Worm (Caenorhabditis elegans) whole organism, L1 larva: ENCODE data around the gene swm-1.

Experiments used
- mef-2 ChIP-seq: fragments of 150-350 bp; optimal IDR thresholded peaks from 2 replicates; lab custom pipeline; 2014; ENCODE audit warnings: missing biosample characterization, missing genetic modification characterization
- nhr-90 ChIP-seq: sonication (generic microtip); optimal IDR thresholded peaks from 2 replicates; lab custom pipeline; 2016; ENCODE audit warnings: mild to moderate bottlenecking, missing genetic modification characterization, missing compliant biosample characterization; ENCODE audit not compliant: poor library complexity

DNA sequence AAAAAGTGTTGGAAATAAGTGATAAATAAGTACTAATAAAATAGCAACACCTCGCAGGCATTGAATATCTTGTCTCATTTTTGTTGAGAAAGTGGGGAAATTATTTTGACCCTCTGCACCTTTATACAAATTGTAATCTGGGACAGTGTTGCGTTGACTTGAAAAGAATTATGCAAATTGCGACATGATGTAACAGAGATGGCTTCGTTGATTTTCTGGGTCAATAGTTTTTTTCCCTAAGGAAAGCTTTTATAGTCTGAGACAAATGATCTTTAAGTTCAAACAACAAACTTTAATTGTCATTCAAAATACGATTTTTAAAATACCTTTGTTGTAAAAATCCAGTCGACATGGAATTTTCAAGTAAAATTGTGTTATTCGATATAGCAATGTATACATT lies 30.0 kb downstream of the swm-1 start, which contains the start of gene bus-1:
- no peak for TF ChIP-seq nhr-90 (tag; lab: Kevin White, UChicago)
- no peak for TF ChIP-seq mef-2 (tag; lab: Kevin White, UChicago)
